Worm (Caenorhabditis elegans): Measurements from ENCODE around the gene C04C3.6.

The C04C3.6 gene

DNA sequence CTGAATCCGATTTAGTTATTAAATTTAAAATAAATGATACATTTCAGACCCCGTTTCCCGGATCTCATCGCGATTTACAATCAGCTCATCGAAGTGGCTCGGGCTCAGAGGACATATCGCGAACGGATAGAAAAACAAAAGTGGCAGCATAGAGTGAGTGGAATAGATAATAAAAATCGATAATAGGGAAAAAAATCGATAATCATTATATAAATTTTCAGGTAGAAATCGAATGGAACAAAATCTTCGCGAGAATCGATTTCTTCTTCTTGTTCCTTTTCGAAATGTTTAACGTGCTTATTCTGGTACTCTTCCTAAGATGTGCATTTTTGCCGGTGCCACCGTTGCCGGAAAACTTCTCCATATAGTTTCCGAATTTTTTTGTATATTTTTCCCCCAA lies 3.7 kb downstream of the C04C3.6 start:
- no peak for TF ChIP-seq aptf-2 (GFP tag; conservative IDR thresholded peaks at IDR 0.05)
- no peak for TF ChIP-seq hmg-20 (GFP tag; IDR thresholded peaks at IDR 0.05)
- TF ChIP-seq B0261.1 (tag; optimal IDR thresholded peaks at IDR 0.05): no peak
- no peak for TF ChIP-seq zfh-2 (GFP tag; conservative IDR thresholded peaks at IDR 0.05)
- no peak for TF ChIP-seq C17E4.6 (GFP tag; IDR thresholded peaks at IDR 0.05)
- TF ChIP-seq Y95B8A.8 (GFP tag; IDR thresholded peaks at IDR 0.05): no peak
- no peak for TF ChIP-seq atf-7 (tag; optimal IDR thresholded peaks at IDR 0.05)
- TF ChIP-seq F10E7.11 (tag; optimal IDR thresholded peaks at IDR 0.05): no peak
- TF ChIP-seq let-526 (GFP tag; IDR thresholded peaks at IDR 0.05): no peak
- no peak for TF ChIP-seq lsl-1 (GFP tag; optimal IDR thresholded peaks at IDR 0.05)
- no peak for TF ChIP-seq F57A8.1 (GFP tag; optimal IDR thresholded peaks at IDR 0.05)
- TF ChIP-seq nfya-2 (GFP tag; IDR thresholded peaks at IDR 0.05): no peak
- no peak for TF ChIP-seq tbx-9 (tag; optimal IDR thresholded peaks at IDR 0.05; ENCODE audit: borderline replicate concordance)
- TF ChIP-seq nfya-1 (tag; optimal IDR thresholded peaks at IDR 0.05; ENCODE audit: borderline replicate concordance, insufficient read depth): no peak
- no peak for TF ChIP-seq D2030.7 (GFP tag; IDR thresholded peaks at IDR 0.05)
- TF ChIP-seq rpc-1 (optimal IDR thresholded peaks at IDR 0.05): no peak
- TF ChIP-seq rpc-1 (tag; optimal IDR thresholded peaks at IDR 0.05): no peak
- no peak for TF ChIP-seq fkh-3 (tag; optimal IDR thresholded peaks at IDR 0.05)
- TF ChIP-seq B0019.2 (GFP tag; conservative IDR thresholded peaks at IDR 0.05): no peak

DNA sequence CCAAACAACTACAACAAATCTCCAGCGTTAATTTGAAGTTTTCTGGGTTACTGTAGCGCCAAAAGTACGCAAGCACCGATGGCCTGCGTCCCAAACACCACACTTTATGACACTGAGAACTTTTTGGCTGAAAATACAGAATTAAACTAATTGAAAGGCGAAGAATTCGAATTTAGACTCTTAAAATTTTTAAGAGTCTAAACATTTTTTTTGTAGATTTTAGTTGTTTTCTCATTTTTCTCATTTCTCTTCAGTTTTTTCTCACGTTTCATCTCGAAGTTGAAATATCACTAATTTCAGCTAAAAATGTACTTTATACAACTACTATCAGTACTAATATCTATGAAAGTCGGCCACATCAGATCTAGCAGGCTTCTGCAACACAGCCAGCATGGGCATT lies 7.0 kb downstream of the C04C3.6 start, which contains the start of gene lgc-9:
lgc-9 (plus strand) TSS at position 301 of the 400 bp plus-strand sequence.
- TF ChIP-seq madf-3 (GFP tag; IDR thresholded peaks at IDR 0.05): no peak
- TF ChIP-seq C06A6.2 (GFP tag; conservative IDR thresholded peaks at IDR 0.05): no peak
- no peak for TF ChIP-seq F57C9.4 (tag; optimal IDR thresholded peaks at IDR 0.05)
- no peak for TF ChIP-seq zfh-2 (GFP tag; conservative IDR thresholded peaks at IDR 0.05)
- no peak for TF ChIP-seq tbp1 (GFP tag; optimal IDR thresholded peaks at IDR 0.05)
- no peak for TF ChIP-seq B0261.1 (tag; optimal IDR thresholded peaks at IDR 0.05)
- no peak for TF ChIP-seq dpff-1 (tag; optimal IDR thresholded peaks at IDR 0.05)
- no peak for TF ChIP-seq egl-18 (GFP tag; IDR thresholded peaks at IDR 0.05)
- TF ChIP-seq rpc-1 (optimal IDR thresholded peaks at IDR 0.05): no peak
- TF ChIP-seq rpc-1 (tag; optimal IDR thresholded peaks at IDR 0.05): no peak
- no peak for TF ChIP-seq K11D2.4 (GFP tag; IDR thresholded peaks at IDR 0.05)
- TF ChIP-seq madf-6 (GFP tag; IDR thresholded peaks at IDR 0.05): no peak
- no peak for TF ChIP-seq F10E7.11 (tag; optimal IDR thresholded peaks at IDR 0.05)
- no peak for TF ChIP-seq C17E4.6 (GFP tag; IDR thresholded peaks at IDR 0.05)
- TF ChIP-seq snpc-3.4 (tag; optimal IDR thresholded peaks at IDR 0.05): no peak

DNA sequence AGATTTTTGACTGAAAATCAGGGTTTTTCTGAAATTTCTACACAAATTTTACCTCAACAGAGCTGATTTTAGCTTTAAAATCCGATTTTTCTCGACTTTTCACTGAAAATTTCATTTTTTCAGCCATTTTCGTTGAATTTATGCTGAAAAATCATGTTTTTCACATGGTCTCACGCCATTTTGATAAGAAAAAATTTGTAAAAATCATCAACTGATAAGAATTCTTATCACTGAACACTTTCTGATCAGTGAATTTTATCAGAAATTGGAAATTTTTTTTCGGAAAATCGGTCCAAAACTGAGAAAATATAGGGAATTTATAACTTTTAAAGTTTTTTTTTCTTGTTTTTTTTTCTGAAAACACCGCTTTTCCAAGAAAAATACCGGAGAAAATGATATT lies 21.5 kb downstream of the C04C3.6 start:
- no peak for TF ChIP-seq F52B5.7 (tag; optimal IDR thresholded peaks at IDR 0.05)
- TF ChIP-seq Y53G8AR.9 (GFP tag; conservative IDR thresholded peaks at IDR 0.05): no peak
- TF ChIP-seq nfyb-1 (GFP tag; IDR thresholded peaks at IDR 0.05): no peak
- TF ChIP-seq F57A8.1 (GFP tag; optimal IDR thresholded peaks at IDR 0.05): no peak
- TF ChIP-seq snpc-3.4 (tag; optimal IDR thresholded peaks at IDR 0.05): no peak
- no peak for TF ChIP-seq snpc-4 (GFP tag; optimal IDR thresholded peaks at IDR 0.05)
- TF ChIP-seq snpc-4 (tag; optimal IDR thresholded peaks at IDR 0.05): no peak
- TF ChIP-seq attf-3 (GFP tag; conservative IDR thresholded peaks at IDR 0.05): no peak
- TF ChIP-seq lin-40 (tag; optimal IDR thresholded peaks at IDR 0.05): no peak
- no peak for TF ChIP-seq ekl-4 (GFP tag; IDR thresholded peaks at IDR 0.05)
- no peak for TF ChIP-seq rcor-1 (GFP tag; IDR thresholded peaks at IDR 0.05)
- TF ChIP-seq cebp-1 (GFP tag; IDR thresholded peaks at IDR 0.05): no peak
- TF ChIP-seq cebp-1 (tag; optimal IDR thresholded peaks at IDR 0.05): no peak
- TF ChIP-seq B0261.1 (tag; optimal IDR thresholded peaks at IDR 0.05): no peak
- TF ChIP-seq K11D2.4 (GFP tag; IDR thresholded peaks at IDR 0.05): no peak
- TF ChIP-seq bed-1 (GFP tag; IDR thresholded peaks at IDR 0.05): no peak
- no peak for TF ChIP-seq ztf-25 (GFP tag; IDR thresholded peaks at IDR 0.05)
